Worm (Caenorhabditis elegans) whole organism, L1 larva: Measurements from ENCODE around the gene F38E9.6.
A peak's percentile ranks its signal among the peaks of the same experiment; 100 is the strongest.

Experiments
- aly-2 ChIP-seq: fragments of 150-350 bp; optimal IDR thresholded peaks from 2 replicates; lab custom pipeline; 2014; ENCODE audit warnings: missing biosample characterization, missing genetic modification characterization
- blmp-1 ChIP-seq: fragments of 150-350 bp; optimal IDR thresholded peaks from 2 replicates; lab custom pipeline; 2014; ENCODE audit warnings: missing biosample characterization, missing genetic modification characterization
- ceh-90 ChIP-seq: sonication (generic microtip); optimal IDR thresholded peaks from 2 replicates; lab custom pipeline; 2016; ENCODE audit warnings: missing genetic modification characterization, missing compliant biosample characterization
- ces-1 ChIP-seq: fragments of 150-350 bp; optimal IDR thresholded peaks from 2 replicates; lab custom pipeline; 2014; ENCODE audit warnings: missing biosample characterization, missing genetic modification reagents, missing genetic modification characterization
- elt-3 ChIP-seq, 6 experiments: fragments of 150-350 bp in 1 of 6; sonication (generic microtip); optimal IDR thresholded peaks; 2 replicates each; lab custom pipeline; 2017 to 2018; ENCODE audit warnings: missing biosample characterization in 6 of 6, missing genetic modification characterization in 6 of 6, inconsistent platforms in 1 of 6
- fos-1 ChIP-seq: fragments of 150-350 bp; optimal IDR thresholded peaks from 2 replicates; lab custom pipeline; 2014; ENCODE audit warnings: missing biosample characterization, missing genetic modification characterization
- isw-1 ChIP-seq: fragments of 200-800 bp; sonication (Bioruptor generic); IDR thresholded peaks from 2 replicates; pipeline ENCODE4 v1.3.6; 2022; ENCODE audit warnings: missing genetic modification characterization, missing compliant biosample characterization
- lsy-2 ChIP-seq, 2 experiments: fragments of 150-350 bp; optimal IDR thresholded peaks; 2 replicates each; lab custom pipeline; 2014; ENCODE audit warnings: missing biosample characterization in 2 of 2, missing genetic modification characterization in 2 of 2
- nhr-237 ChIP-seq: fragments of 150-350 bp; optimal IDR thresholded peaks from 2 replicates; lab custom pipeline; 2014; ENCODE audit warnings: missing biosample characterization, missing genetic modification characterization
- pag-3 ChIP-seq: sonication (generic microtip); optimal IDR thresholded peaks from 2 replicates; lab custom pipeline; 2017; ENCODE audit warnings: missing genetic modification characterization, mild to moderate bottlenecking, missing compliant biosample characterization, antibody characterized with exemption, borderline replicate concordance; ENCODE audit not compliant: insufficient read depth
- ztf-11 ChIP-seq, 2 experiments: sonication (generic microtip); optimal IDR thresholded peaks; 2 replicates each; lab custom pipeline; 2016 to 2017; ENCODE audit warnings: missing genetic modification characterization in 2 of 2, missing biosample characterization in 1 of 2, missing compliant biosample characterization in 1 of 2
- ztf-4 ChIP-seq: fragments of 150-350 bp; optimal IDR thresholded peaks from 2 replicates; lab custom pipeline; 2014; ENCODE audit warnings: missing biosample characterization, missing genetic modification characterization

ce11 chrX:16392107-16392506, 40.1 kb upstream of the F38E9.6 start:
- TF ChIP-seq pag-3 (tag; lab: Kevin White, UChicago), result peak; percentile 93
- TF ChIP-seq ztf-4 (tag; lab: Kevin White, UChicago), result no peak
- peak; percentile 30 for TF ChIP-seq fos-1
- TF ChIP-seq ztf-11 (tag; optimal IDR thresholded peaks at IDR 0.05; lab: Kevin White, UChicago), result no peak
- no peak for TF ChIP-seq aly-2 (tag; lab: Kevin White, UChicago)
- no peak for TF ChIP-seq elt-3 (tag; optimal IDR thresholded peaks at IDR 0.05; lab: Kevin White, UChicago)
- no peak for TF ChIP-seq ceh-90 (tag; lab: Kevin White, UChicago)
- no peak for TF ChIP-seq nhr-237 (tag; lab: Kevin White, UChicago)
- TF ChIP-seq ces-1 (GFP tag; lab: Kevin White, UChicago), result no peak
- no peak for TF ChIP-seq blmp-1 (tag; lab: Kevin White, UChicago)
- peak; percentile 14 to 44 for TF ChIP-seq lsy-2 (tag; optimal IDR thresholded peaks at IDR 0.05; lab: Kevin White, UChicago)
- TF ChIP-seq isw-1, result no peak
